Worm (Caenorhabditis elegans) whole organism, L2 larva: ENCODE measurements around the gene ent-1.

ENCODE experiments used
- C34F6.9 ChIP-seq: fragments of 150-350 bp; optimal IDR thresholded peaks from 2 replicates; lab custom pipeline; 2014; ENCODE audit warnings: missing biosample characterization, missing genetic modification characterization
- F13H6.1 ChIP-seq: sonication (generic microtip); optimal IDR thresholded peaks from 2 replicates; lab custom pipeline; 2016; ENCODE audit warnings: missing genetic modification characterization, missing compliant biosample characterization
- R02D3.7 ChIP-seq: fragments of 150-350 bp; optimal IDR thresholded peaks from 2 replicates; lab custom pipeline; 2014; ENCODE audit warnings: missing biosample characterization, missing genetic modification characterization
- Y55F3AM.14 ChIP-seq: fragments of 200-800 bp; sonication (Bioruptor generic); optimal IDR thresholded peaks from 2 replicates; lab custom pipeline; 2018; ENCODE audit warnings: mild to moderate bottlenecking, missing genetic modification characterization, missing compliant biosample characterization
- ZK546.5 ChIP-seq: sonication (generic microtip); optimal IDR thresholded peaks from 2 replicates; lab custom pipeline; 2017; ENCODE audit warnings: missing biosample characterization, missing genetic modification characterization
- alr-1 ChIP-seq: fragments of 150-350 bp; optimal IDR thresholded peaks from 2 replicates; lab custom pipeline; 2014; ENCODE audit warnings: missing biosample characterization, missing genetic modification characterization
- aly-2 ChIP-seq: fragments of 150-350 bp; optimal IDR thresholded peaks from 2 replicates; lab custom pipeline; 2014; ENCODE audit warnings: missing biosample characterization, missing genetic modification characterization
- ama-1 ChIP-seq: fragments of 150-350 bp; optimal IDR thresholded peaks from 2 replicates; lab custom pipeline; 2018; ENCODE audit warnings: inconsistent platforms
- blmp-1 ChIP-seq: sonication (generic microtip); optimal IDR thresholded peaks from 2 replicates; lab custom pipeline; 2017; ENCODE audit warnings: missing genetic modification characterization, mild to moderate bottlenecking, missing compliant biosample characterization, antibody characterized with exemption, moderate library complexity; ENCODE audit not compliant: insufficient read depth
- ceh-16 ChIP-seq: fragments of 150-350 bp; optimal IDR thresholded peaks from 2 replicates; lab custom pipeline; 2014; ENCODE audit warnings: missing biosample characterization, missing genetic modification characterization
- ceh-82 ChIP-seq: fragments of 150-350 bp; optimal IDR thresholded peaks from 2 replicates; lab custom pipeline; 2014; ENCODE audit warnings: missing biosample characterization, missing genetic modification characterization
- crh-2 ChIP-seq: sonication (generic microtip); optimal IDR thresholded peaks from 2 replicates; lab custom pipeline; 2017; ENCODE audit warnings: missing biosample characterization, missing genetic modification characterization
- dmd-4 ChIP-seq: sonication (generic microtip); optimal IDR thresholded peaks from 2 replicates; lab custom pipeline; 2017; ENCODE audit warnings: missing biosample characterization, missing genetic modification characterization
- egl-27 ChIP-seq: sonication (generic microtip); optimal IDR thresholded peaks from 3 replicates; lab custom pipeline; 2017; ENCODE audit warnings: missing biosample characterization, missing genetic modification reagents, missing genetic modification characterization
- elt-1 ChIP-seq: fragments of 150-350 bp; optimal IDR thresholded peaks from 2 replicates; lab custom pipeline; 2014; ENCODE audit warnings: missing biosample characterization, missing genetic modification characterization
- elt-3 ChIP-seq: sonication (generic microtip); optimal IDR thresholded peaks from 2 replicates; lab custom pipeline; 2017; ENCODE audit warnings: missing biosample characterization, missing genetic modification characterization
- fos-1 ChIP-seq: fragments of 150-350 bp; optimal IDR thresholded peaks from 2 replicates; lab custom pipeline; 2014; ENCODE audit warnings: missing biosample characterization, missing genetic modification characterization
- gmeb-1 ChIP-seq: fragments of 150-350 bp; optimal IDR thresholded peaks from 2 replicates; lab custom pipeline; 2014; ENCODE audit warnings: missing biosample characterization, missing genetic modification characterization
- lin-11 ChIP-seq: fragments of 150-350 bp; sonication (generic microtip); optimal IDR thresholded peaks from 2 replicates; lab custom pipeline; 2014; ENCODE audit warnings: missing biosample characterization, missing genetic modification characterization, inconsistent platforms, mixed read lengths
- lin-13 ChIP-seq: fragments of 150-350 bp; optimal IDR thresholded peaks from 2 replicates; lab custom pipeline; 2014; ENCODE audit warnings: missing biosample characterization, missing genetic modification reagents, missing genetic modification characterization
- lin-39 ChIP-seq: fragments of 150-350 bp; optimal IDR thresholded peaks from 2 replicates; lab custom pipeline; 2014; ENCODE audit warnings: missing biosample characterization, missing genetic modification reagents, missing genetic modification characterization
- lsy-2 ChIP-seq, 2 experiments: fragments of 150-350 bp in 1 of 2; sonication (generic microtip) in 1 of 2; optimal IDR thresholded peaks; 2 replicates each; lab custom pipeline; 2014 to 2017; ENCODE audit warnings: missing biosample characterization in 2 of 2, missing genetic modification characterization in 2 of 2
- mab-5 ChIP-seq: fragments of 150-350 bp; optimal IDR thresholded peaks from 2 replicates; lab custom pipeline; 2014; ENCODE audit warnings: missing biosample characterization, missing genetic modification characterization
- mbf-1 ChIP-seq: sonication (generic microtip); optimal IDR thresholded peaks from 2 replicates; lab custom pipeline; 2017; ENCODE audit warnings: missing biosample characterization, missing genetic modification characterization
- mdl-1 ChIP-seq, 2 experiments: fragments of 150-350 bp in 1 of 2; sonication (generic microtip) in 1 of 2; optimal IDR thresholded peaks; 2 replicates each; lab custom pipeline; 2017; ENCODE audit warnings: missing biosample characterization in 2 of 2, missing genetic modification characterization in 2 of 2
- nhr-10 ChIP-seq: sonication (generic microtip); optimal IDR thresholded peaks from 2 replicates; lab custom pipeline; 2017; ENCODE audit warnings: missing biosample characterization, missing genetic modification characterization
- nhr-11 ChIP-seq: fragments of 150-350 bp; optimal IDR thresholded peaks from 2 replicates; lab custom pipeline; 2014; ENCODE audit warnings: missing biosample characterization, missing genetic modification characterization
- nhr-12 ChIP-seq: fragments of 150-350 bp; optimal IDR thresholded peaks from 2 replicates; lab custom pipeline; 2014; ENCODE audit warnings: missing biosample characterization, missing genetic modification characterization
- nhr-129 ChIP-seq: fragments of 150-350 bp; optimal IDR thresholded peaks from 2 replicates; lab custom pipeline; 2014; ENCODE audit warnings: missing biosample characterization, missing genetic modification characterization
- nhr-21 ChIP-seq: fragments of 150-350 bp; optimal IDR thresholded peaks from 2 replicates; lab custom pipeline; 2014; ENCODE audit warnings: missing biosample characterization, missing genetic modification characterization
- nhr-23 ChIP-seq: fragments of 150-350 bp; optimal IDR thresholded peaks from 2 replicates; lab custom pipeline; 2014; ENCODE audit warnings: missing biosample characterization, missing genetic modification reagents, missing genetic modification characterization
- nhr-237 ChIP-seq: fragments of 150-350 bp; optimal IDR thresholded peaks from 2 replicates; lab custom pipeline; 2014; ENCODE audit warnings: missing biosample characterization, missing genetic modification characterization
- nhr-25 ChIP-seq: fragments of 150-350 bp; sonication (generic microtip); optimal IDR thresholded peaks from 3 replicates; lab custom pipeline; 2014; ENCODE audit warnings: missing biosample characterization, missing genetic modification characterization
- nhr-6 ChIP-seq: fragments of 150-350 bp; optimal IDR thresholded peaks from 2 replicates; lab custom pipeline; 2014; ENCODE audit warnings: missing biosample characterization, missing genetic modification characterization
- nhr-77 ChIP-seq: fragments of 150-350 bp; optimal IDR thresholded peaks from 2 replicates; lab custom pipeline; 2014; ENCODE audit warnings: missing biosample characterization, missing genetic modification characterization
- peb-1 ChIP-seq: fragments of 150-350 bp; optimal IDR thresholded peaks from 2 replicates; lab custom pipeline; 2014; ENCODE audit warnings: missing biosample characterization, missing genetic modification characterization
- sem-4 ChIP-seq: fragments of 150-350 bp; optimal IDR thresholded peaks from 2 replicates; lab custom pipeline; 2014; ENCODE audit warnings: missing biosample characterization, missing genetic modification reagents, missing genetic modification characterization
- skn-1 ChIP-seq: sonication (generic microtip); optimal IDR thresholded peaks from 2 replicates; lab custom pipeline; 2017; ENCODE audit warnings: missing biosample characterization, missing genetic modification characterization
- sma-3 ChIP-seq: sonication (generic microtip); optimal IDR thresholded peaks from 2 replicates; lab custom pipeline; 2016; ENCODE audit warnings: missing genetic modification reagents, missing genetic modification characterization, missing compliant biosample characterization
- sma-9 ChIP-seq, 2 experiments: fragments of 150-350 bp in 1 of 2; sonication (generic microtip) in 1 of 2; optimal IDR thresholded peaks; 2 replicates each; lab custom pipeline; 2014 to 2016; ENCODE audit warnings: missing genetic modification characterization in 2 of 2, mild to moderate bottlenecking in 1 of 2, missing biosample characterization in 1 of 2, missing compliant biosample characterization in 1 of 2, missing genetic modification reagents in 1 of 2, moderate library complexity in 1 of 2
- snpc-4 ChIP-seq: fragments of 150-350 bp; optimal IDR thresholded peaks from 2 replicates; lab custom pipeline; 2014; ENCODE audit warnings: missing biosample characterization, missing genetic modification characterization
- unc-55 ChIP-seq: fragments of 150-350 bp; sonication (generic microtip); optimal IDR thresholded peaks from 3 replicates; lab custom pipeline; 2014; ENCODE audit warnings: missing biosample characterization, missing genetic modification reagents, missing genetic modification characterization
- unc-62 ChIP-seq: fragments of 150-350 bp; optimal IDR thresholded peaks from 2 replicates; lab custom pipeline; 2014; ENCODE audit warnings: missing biosample characterization, missing genetic modification reagents, missing genetic modification characterization
- zag-1 ChIP-seq: fragments of 150-350 bp; optimal IDR thresholded peaks from 2 replicates; lab custom pipeline; 2014; ENCODE audit warnings: missing biosample characterization, missing genetic modification characterization
- ztf-1 ChIP-seq: fragments of 200-800 bp; sonication (Bioruptor generic); conservative IDR thresholded peaks from 2 replicates; pipeline ENCODE4 v1.3.6; 2022; ENCODE audit warnings: missing genetic modification characterization, missing compliant biosample characterization
- ztf-11 ChIP-seq: sonication (generic microtip); optimal IDR thresholded peaks from 2 replicates; lab custom pipeline; 2017; ENCODE audit warnings: missing biosample characterization, missing genetic modification characterization
- ztf-4 ChIP-seq: fragments of 150-350 bp; optimal IDR thresholded peaks from 2 replicates; lab custom pipeline; 2014; ENCODE audit warnings: missing biosample characterization, missing genetic modification characterization

ent-1 gene

ce11 chrIV:11636409-11636723, 18.9 kb downstream of the ent-1 start, which contains the start of gene F58B3.6:
Gene F58B3.6, plus strand, starts transcription at chrIV:11636648.
- TF ChIP-seq sem-4 (no peak), ZK546.5 (tag; lab: Kevin White, UChicago) (no peak), elt-3 (tag; lab: Kevin White, UChicago) (no peak), mbf-1 (tag; lab: Kevin White, UChicago) (no peak), C34F6.9 (peak; percentile 10), lsy-2 (tag; optimal IDR thresholded peaks at IDR 0.05; lab: Kevin White, UChicago) (peak in 1 of 2 experiments; percentile 43), sma-9 (GFP tag; optimal IDR thresholded peaks at IDR 0.05; lab: Kevin White, UChicago) (peak; percentile 27), sma-9 (tag; optimal IDR thresholded peaks at IDR 0.05; lab: Kevin White, UChicago) (no peak), nhr-25 (tag; lab: Kevin White, UChicago) (peak; percentile 3), lin-39 (no peak), ztf-11 (tag; lab: Kevin White, UChicago) (no peak), crh-2 (tag; lab: Kevin White, UChicago) (peak; percentile 19), nhr-10 (tag; lab: Kevin White, UChicago) (no peak), nhr-11 (tag; lab: Kevin White, UChicago) (no peak), peb-1 (tag; lab: Kevin White, UChicago) (no peak), nhr-129 (tag; lab: Kevin White, UChicago) (peak; percentile 40), gmeb-1 (peak; percentile 27)

DNA sequence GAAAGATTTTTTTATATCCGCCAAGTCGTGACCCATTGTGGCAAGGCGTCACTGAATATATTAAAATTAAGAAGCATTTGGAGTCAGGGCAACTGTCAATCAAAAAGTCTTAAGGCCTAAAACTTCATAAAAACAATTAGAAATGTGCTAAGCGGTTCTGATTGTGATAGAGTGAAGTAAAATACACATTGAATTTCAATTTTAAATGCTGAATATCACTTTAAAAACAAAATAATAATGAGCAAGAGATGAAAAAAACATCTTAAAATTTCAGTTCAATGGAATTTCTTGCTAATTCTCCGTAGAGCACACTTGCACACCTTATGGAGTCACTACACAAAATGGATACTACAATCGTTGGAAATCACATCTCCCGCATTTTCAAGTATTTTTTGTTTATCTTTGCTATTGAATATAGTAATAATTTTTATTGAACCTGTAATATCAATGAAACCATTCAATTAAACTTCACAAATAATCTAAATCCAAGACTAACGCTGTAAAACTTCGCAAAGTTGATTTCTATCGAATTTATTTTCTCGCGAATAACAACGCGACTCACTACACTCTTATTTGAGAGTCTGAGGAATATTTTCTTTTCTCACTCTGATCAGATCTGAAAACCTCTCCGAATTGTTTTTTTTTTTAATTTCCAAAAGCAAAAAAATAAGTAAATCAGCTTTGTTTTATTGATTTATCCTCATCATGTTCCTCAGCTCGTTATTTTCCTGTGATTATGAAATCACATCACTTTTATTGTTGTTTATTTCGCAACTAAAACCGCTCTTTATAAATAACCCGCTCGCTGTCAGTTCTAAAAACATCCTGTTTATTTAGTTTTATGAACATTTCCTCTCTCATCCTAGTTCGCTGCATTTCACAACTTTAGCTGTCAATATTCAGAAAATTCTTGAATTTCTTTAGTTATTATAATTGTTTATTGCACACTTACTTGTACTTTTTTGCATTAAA, 19.5 kb downstream of the ent-1 start, which contains the start of gene mars-1:
mars-1 (minus strand) TSS at position 51 of the 972 bp plus-strand sequence.
- TF ChIP-seq sem-4, result no peak
- no peak for TF ChIP-seq mbf-1 (tag; lab: Kevin White, UChicago)
- TF ChIP-seq sma-9 (GFP tag; optimal IDR thresholded peaks at IDR 0.05; lab: Kevin White, UChicago), result peak; percentile 61
- TF ChIP-seq sma-9 (tag; optimal IDR thresholded peaks at IDR 0.05; lab: Kevin White, UChicago), result no peak
- TF ChIP-seq mdl-1 (tag; optimal IDR thresholded peaks at IDR 0.05; lab: Kevin White, UChicago), result no peak
- no peak for TF ChIP-seq lin-11 (tag; lab: Kevin White, UChicago)
- no peak for TF ChIP-seq dmd-4 (tag; lab: Kevin White, UChicago)
- TF ChIP-seq nhr-21 (tag; lab: Kevin White, UChicago), result no peak
- peak; percentile 93 for TF ChIP-seq C34F6.9
- TF ChIP-seq nhr-6 (tag; lab: Kevin White, UChicago), result no peak
- no peak for TF ChIP-seq R02D3.7
- TF ChIP-seq gmeb-1, result peak; percentile 48
- no peak for TF ChIP-seq elt-3 (tag; lab: Kevin White, UChicago)
- TF ChIP-seq zag-1, result peak; percentile 10
- peak; percentile 53 for TF ChIP-seq lin-13 (GFP tag; lab: Kevin White, UChicago)
- TF ChIP-seq nhr-237, result no peak
- no peak for TF ChIP-seq unc-62 (GFP tag; lab: Kevin White, UChicago)
- no peak for TF ChIP-seq nhr-77 (tag; lab: Kevin White, UChicago)
- TF ChIP-seq alr-1 (tag; lab: Kevin White, UChicago), result no peak
- no peak for TF ChIP-seq ZK546.5 (tag; lab: Kevin White, UChicago)
- peak; percentile 80 for TF ChIP-seq unc-55
- no peak for TF ChIP-seq elt-1 (tag; lab: Kevin White, UChicago)
- no peak for TF ChIP-seq peb-1 (tag; lab: Kevin White, UChicago)
- TF ChIP-seq blmp-1 (tag; lab: Kevin White, UChicago), result no peak
- no peak for TF ChIP-seq mab-5 (tag; lab: Kevin White, UChicago)
- TF ChIP-seq ceh-82 (tag; lab: Kevin White, UChicago), result no peak
- no peak for TF ChIP-seq ama-1 (lab: Kevin White, UChicago)
- TF ChIP-seq nhr-129 (tag; lab: Kevin White, UChicago), result peak; percentile 80
- peak; percentile 50 for TF ChIP-seq skn-1
- peak; percentile 17 for TF ChIP-seq fos-1 (tag; lab: Kevin White, UChicago)
- peak; percentile 71 for TF ChIP-seq crh-2 (tag; lab: Kevin White, UChicago)
- peak; percentile 56 for TF ChIP-seq F13H6.1 (tag; lab: Kevin White, UChicago)
- no peak for TF ChIP-seq Y55F3AM.14 (GFP tag; lab: Kevin White, UChicago)
- no peak for TF ChIP-seq nhr-12 (tag; lab: Kevin White, UChicago)
- TF ChIP-seq ztf-1 (GFP tag; lab: Robert Waterston, UW), result no peak
- TF ChIP-seq nhr-25 (tag; lab: Kevin White, UChicago), result peak; percentile 49
- TF ChIP-seq sma-3 (GFP tag; lab: Kevin White, UChicago), result peak; percentile 84
- no peak for TF ChIP-seq nhr-11 (tag; lab: Kevin White, UChicago)
- TF ChIP-seq nhr-10 (tag; lab: Kevin White, UChicago), result no peak
- TF ChIP-seq snpc-4, result no peak
- TF ChIP-seq egl-27 (tag; lab: Kevin White, UChicago), result no peak
- TF ChIP-seq lin-39, result no peak
- TF ChIP-seq nhr-23 (tag; lab: Kevin White, UChicago), result no peak
- no peak for TF ChIP-seq ztf-4 (tag; lab: Kevin White, UChicago)
- TF ChIP-seq ztf-11 (tag; lab: Kevin White, UChicago), result no peak
- no peak for TF ChIP-seq ceh-16
- TF ChIP-seq aly-2 (tag; lab: Kevin White, UChicago), result no peak
- TF ChIP-seq lsy-2 (tag; optimal IDR thresholded peaks at IDR 0.05; lab: Kevin White, UChicago), result peak; percentile 51 to 86
